Worm (Caenorhabditis elegans): ENCODE data around the gene C50F7.6.

Gene C50F7.6

DNA sequence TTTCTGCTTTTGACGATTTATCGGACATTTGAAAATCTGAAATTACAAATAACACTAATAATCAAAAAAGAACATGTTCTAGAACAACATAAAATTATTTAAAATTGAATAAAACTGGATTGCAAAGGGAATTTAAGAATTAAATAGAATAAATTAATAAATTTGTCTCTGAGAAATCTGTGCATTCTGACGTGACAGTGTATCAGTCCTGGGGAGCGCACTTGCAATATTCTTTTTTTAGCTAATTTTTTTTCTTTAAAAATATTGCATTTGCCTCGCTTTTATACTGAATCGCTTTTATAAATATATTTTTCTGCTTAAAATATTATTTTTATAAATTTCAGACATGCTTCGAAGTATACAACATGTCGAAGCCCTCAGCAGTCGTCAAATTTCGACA lies 13.3 kb downstream of the C50F7.6 start, which contains the start of the genes mrpl-1, emc-6 and mrps-24:
TSS of gene mrpl-1 (minus strand) at position 1 of the 400 bp plus-strand sequence.
TSS of gene emc-6 (minus strand) at position 36 of the 400 bp plus-strand sequence.
TSS of gene mrps-24 (plus strand) at position 345 of the 400 bp plus-strand sequence.
- TF ChIP-seq F13C5.2 (tag; optimal IDR thresholded peaks at IDR 0.05) (peak; percentile 27), tbx-11 (GFP tag; IDR thresholded peaks at IDR 0.05) (no peak)

DNA sequence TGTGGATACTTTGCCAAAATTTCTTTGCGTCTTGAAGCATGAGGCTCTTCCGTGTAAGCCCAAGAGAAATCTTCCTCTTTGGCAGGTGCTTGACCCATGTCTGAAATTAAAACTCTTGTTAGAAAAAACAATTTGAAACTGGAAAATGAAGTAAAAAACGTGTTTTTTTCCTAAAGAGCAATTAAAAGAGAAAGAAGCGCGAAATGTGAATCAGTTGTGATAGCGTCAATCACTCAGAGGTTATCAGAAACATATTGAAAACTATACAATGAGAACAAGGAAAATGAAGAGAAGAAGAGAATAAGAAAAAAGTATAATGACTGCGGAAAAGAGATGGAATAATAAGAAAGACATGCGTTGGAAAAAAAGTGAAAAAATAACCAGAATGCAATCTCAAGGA lies 16.2 kb downstream of the C50F7.6 start, which contains the start of gene F33D4.4:
TSS of gene F33D4.4 (minus strand) at position 101 of the 400 bp plus-strand sequence.
- TF ChIP-seq hmg-4 (GFP tag; optimal IDR thresholded peaks at IDR 0.05) (no peak), ama-1 (optimal IDR thresholded peaks at IDR 0.05) (no peak), ceh-13 (GFP tag; optimal IDR thresholded peaks at IDR 0.05) (no peak), scrt-1 (GFP tag; IDR thresholded peaks at IDR 0.05) (no peak), tra-4 (tag; optimal IDR thresholded peaks at IDR 0.05) (no peak), tbx-11 (GFP tag; IDR thresholded peaks at IDR 0.05) (no peak), hmbx-1 (tag; optimal IDR thresholded peaks at IDR 0.05) (no peak), pes-1 (GFP tag; IDR thresholded peaks at IDR 0.05) (no peak), F13C5.2 (tag; optimal IDR thresholded peaks at IDR 0.05) (no peak), ceh-36 (tag; optimal IDR thresholded peaks at IDR 0.05) (no peak)

DNA sequence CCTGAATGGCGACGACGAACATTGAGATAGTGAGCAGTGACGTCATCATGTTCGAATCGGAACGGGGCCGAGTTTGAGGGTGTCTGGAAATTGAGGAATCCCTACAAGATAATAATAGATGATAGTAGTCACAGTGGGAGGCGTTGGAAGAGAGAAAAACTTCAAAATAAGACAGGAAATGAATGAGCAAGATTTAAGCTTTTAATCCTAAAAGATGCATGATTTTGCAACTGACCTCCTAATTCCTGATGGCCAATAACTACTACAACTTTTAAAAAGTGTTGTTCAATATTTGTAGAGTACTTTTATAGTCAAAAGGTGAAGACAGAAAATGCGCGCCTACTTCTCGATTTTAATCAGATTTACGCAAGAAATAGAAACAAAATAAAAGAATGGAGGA lies 24.7 kb downstream of the C50F7.6 start, which contains the start of gene flp-13:
TSS of gene flp-13 (minus strand) at position 101 of the 400 bp plus-strand sequence.
- no peak for TF ChIP-seq hmbx-1 (tag; optimal IDR thresholded peaks at IDR 0.05)
- TF ChIP-seq aly-1 (tag; optimal IDR thresholded peaks at IDR 0.05), result no peak
- no peak for TF ChIP-seq scrt-1 (GFP tag; IDR thresholded peaks at IDR 0.05)
- TF ChIP-seq tra-4 (tag; optimal IDR thresholded peaks at IDR 0.05), result no peak
- TF ChIP-seq ceh-13 (GFP tag; optimal IDR thresholded peaks at IDR 0.05), result no peak
- TF ChIP-seq hmg-4 (GFP tag; optimal IDR thresholded peaks at IDR 0.05), result no peak
- no peak for TF ChIP-seq ceh-36 (tag; optimal IDR thresholded peaks at IDR 0.05)
- TF ChIP-seq hnd-1 (tag; optimal IDR thresholded peaks at IDR 0.05), result no peak
- no peak for TF ChIP-seq ama-1 (optimal IDR thresholded peaks at IDR 0.05)
- no peak for TF ChIP-seq flt-1 (GFP tag; IDR thresholded peaks at IDR 0.05)
- TF ChIP-seq ets-7 (tag; optimal IDR thresholded peaks at IDR 0.05), result no peak
- TF ChIP-seq sea-1 (GFP tag; conservative IDR thresholded peaks at IDR 0.05), result no peak
- no peak for TF ChIP-seq F13C5.2 (tag; optimal IDR thresholded peaks at IDR 0.05)
- TF ChIP-seq tbx-11 (GFP tag; IDR thresholded peaks at IDR 0.05), result no peak
- TF ChIP-seq tbx-37 (GFP tag; conservative IDR thresholded peaks at IDR 0.05), result no peak
- TF ChIP-seq B0310.2 (tag; optimal IDR thresholded peaks at IDR 0.05), result no peak
- TF ChIP-seq pes-1 (GFP tag; IDR thresholded peaks at IDR 0.05), result no peak

DNA sequence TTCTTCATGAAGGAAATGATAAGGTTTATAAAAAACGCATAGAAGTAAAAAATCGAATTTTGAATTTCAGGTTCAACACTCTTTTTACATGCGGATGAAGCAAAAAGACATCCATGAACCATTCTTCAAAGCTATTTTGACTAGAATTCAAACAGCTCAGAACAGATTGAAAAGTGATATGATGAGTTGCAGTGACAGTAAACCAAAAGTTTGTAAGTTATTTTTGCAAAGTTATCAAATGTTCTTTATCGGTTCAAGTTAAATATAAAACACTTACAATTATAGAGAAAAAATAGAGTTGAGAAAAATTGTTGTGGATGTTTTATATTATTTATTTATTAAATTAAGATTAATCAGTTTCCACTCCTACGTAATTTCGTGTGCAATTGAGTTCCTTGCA lies 30.5 kb downstream of the C50F7.6 start:
- TF ChIP-seq tra-4 (tag; optimal IDR thresholded peaks at IDR 0.05) (no peak), aly-1 (tag; optimal IDR thresholded peaks at IDR 0.05) (no peak), B0310.2 (tag; optimal IDR thresholded peaks at IDR 0.05) (no peak), ets-7 (tag; optimal IDR thresholded peaks at IDR 0.05) (no peak), flt-1 (GFP tag; IDR thresholded peaks at IDR 0.05) (no peak), sea-1 (GFP tag; conservative IDR thresholded peaks at IDR 0.05) (no peak), tbx-11 (GFP tag; IDR thresholded peaks at IDR 0.05) (no peak), hmg-4 (GFP tag; optimal IDR thresholded peaks at IDR 0.05) (no peak), scrt-1 (GFP tag; IDR thresholded peaks at IDR 0.05) (no peak), ama-1 (optimal IDR thresholded peaks at IDR 0.05) (no peak), hmbx-1 (tag; optimal IDR thresholded peaks at IDR 0.05) (no peak), pes-1 (GFP tag; IDR thresholded peaks at IDR 0.05) (no peak), F13C5.2 (tag; optimal IDR thresholded peaks at IDR 0.05) (no peak), hnd-1 (tag; optimal IDR thresholded peaks at IDR 0.05) (no peak), ceh-36 (tag; optimal IDR thresholded peaks at IDR 0.05) (no peak), ceh-13 (GFP tag; optimal IDR thresholded peaks at IDR 0.05) (no peak), tbx-37 (GFP tag; conservative IDR thresholded peaks at IDR 0.05) (no peak)

DNA sequence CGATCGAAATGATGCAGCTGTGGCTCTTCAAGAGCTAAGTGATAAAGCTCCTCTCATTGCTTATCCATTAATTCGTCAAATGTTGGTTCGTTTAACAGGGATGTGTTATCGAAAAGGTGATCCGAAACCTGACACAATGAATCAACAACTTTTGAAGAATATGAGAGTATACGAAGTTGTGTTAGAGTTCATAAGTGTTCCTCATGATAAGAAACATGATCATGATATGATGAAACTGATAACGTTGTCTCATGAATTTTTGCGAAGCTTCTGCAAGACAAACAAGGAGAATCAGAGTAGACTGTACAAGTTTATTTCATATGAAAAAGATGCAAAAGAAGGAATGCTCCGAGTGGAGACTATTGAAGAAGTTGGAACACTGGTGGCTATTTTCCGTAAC lies 33.7 kb downstream of the C50F7.6 start:
- no peak for TF ChIP-seq sea-1 (GFP tag; conservative IDR thresholded peaks at IDR 0.05)
- no peak for TF ChIP-seq ceh-36 (tag; optimal IDR thresholded peaks at IDR 0.05)
- TF ChIP-seq pes-1 (GFP tag; IDR thresholded peaks at IDR 0.05), result no peak
- no peak for TF ChIP-seq hnd-1 (tag; optimal IDR thresholded peaks at IDR 0.05)
- TF ChIP-seq tra-4 (tag; optimal IDR thresholded peaks at IDR 0.05), result no peak
- no peak for TF ChIP-seq tbx-37 (GFP tag; conservative IDR thresholded peaks at IDR 0.05)
- no peak for TF ChIP-seq tbx-11 (GFP tag; IDR thresholded peaks at IDR 0.05)
- no peak for TF ChIP-seq flt-1 (GFP tag; IDR thresholded peaks at IDR 0.05)
- TF ChIP-seq F13C5.2 (tag; optimal IDR thresholded peaks at IDR 0.05), result no peak
- no peak for TF ChIP-seq scrt-1 (GFP tag; IDR thresholded peaks at IDR 0.05)
- TF ChIP-seq ceh-13 (GFP tag; optimal IDR thresholded peaks at IDR 0.05), result no peak
- TF ChIP-seq ets-7 (tag; optimal IDR thresholded peaks at IDR 0.05), result no peak
- no peak for TF ChIP-seq ama-1 (optimal IDR thresholded peaks at IDR 0.05)
- TF ChIP-seq B0310.2 (tag; optimal IDR thresholded peaks at IDR 0.05), result no peak
- no peak for TF ChIP-seq aly-1 (tag; optimal IDR thresholded peaks at IDR 0.05)
- no peak for TF ChIP-seq hmbx-1 (tag; optimal IDR thresholded peaks at IDR 0.05)
- TF ChIP-seq hmg-4 (GFP tag; optimal IDR thresholded peaks at IDR 0.05), result no peak

DNA sequence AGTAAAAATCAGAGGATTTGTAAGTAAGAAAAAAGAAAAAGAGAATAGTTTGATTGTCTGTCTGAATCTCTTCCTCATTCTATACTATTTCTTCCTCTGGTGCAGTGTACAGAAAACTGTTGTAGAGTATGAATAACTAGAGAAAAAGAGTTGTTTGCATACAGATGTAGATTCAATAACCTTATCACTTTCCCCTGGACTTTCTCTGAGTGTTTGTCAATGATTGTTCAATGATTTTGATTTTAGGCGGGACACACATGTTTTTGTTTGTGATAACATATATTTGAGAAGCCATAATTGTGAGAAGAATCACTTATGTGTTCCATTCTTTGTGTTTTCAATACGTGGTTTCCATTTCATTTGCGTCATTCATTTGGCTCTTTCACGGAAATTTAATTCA lies 43.9 kb downstream of the C50F7.6 start:
- TF ChIP-seq flt-1 (GFP tag; IDR thresholded peaks at IDR 0.05) (no peak), hmbx-1 (tag; optimal IDR thresholded peaks at IDR 0.05) (no peak), tra-4 (tag; optimal IDR thresholded peaks at IDR 0.05) (no peak)

DNA sequence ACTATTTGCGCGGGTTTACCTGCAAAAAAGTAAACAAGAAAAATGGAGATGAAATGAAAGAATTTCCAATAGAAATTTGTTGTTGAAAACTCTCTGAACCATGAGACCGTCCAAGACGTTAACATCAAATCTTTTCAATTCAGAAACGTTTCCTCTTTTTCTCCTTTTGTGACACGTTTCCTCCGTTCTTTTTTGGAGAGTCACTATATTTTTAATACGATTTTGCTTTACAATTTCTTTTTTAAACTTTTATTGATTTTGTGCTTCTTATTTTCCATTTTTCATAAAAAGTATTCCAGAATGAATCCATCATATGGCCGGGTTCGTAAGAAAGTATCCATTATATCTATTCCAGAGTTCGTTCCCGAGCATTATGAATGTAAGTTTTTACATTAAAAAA lies 48.1 kb downstream of the C50F7.6 start, which contains the start of gene itr-1:
TSS of gene itr-1 (plus strand) at position 301 of the 400 bp plus-strand sequence.
- TF ChIP-seq B0310.2 (tag; optimal IDR thresholded peaks at IDR 0.05) (no peak), flt-1 (GFP tag; IDR thresholded peaks at IDR 0.05) (no peak), hmbx-1 (tag; optimal IDR thresholded peaks at IDR 0.05) (no peak), pes-1 (GFP tag; IDR thresholded peaks at IDR 0.05) (no peak), hmg-4 (GFP tag; optimal IDR thresholded peaks at IDR 0.05) (no peak), sea-1 (GFP tag; conservative IDR thresholded peaks at IDR 0.05) (no peak), ceh-13 (GFP tag; optimal IDR thresholded peaks at IDR 0.05) (no peak), ceh-36 (tag; optimal IDR thresholded peaks at IDR 0.05) (no peak), hnd-1 (tag; optimal IDR thresholded peaks at IDR 0.05) (no peak), ama-1 (optimal IDR thresholded peaks at IDR 0.05) (no peak), aly-1 (tag; optimal IDR thresholded peaks at IDR 0.05) (no peak), tbx-11 (GFP tag; IDR thresholded peaks at IDR 0.05) (no peak), ets-7 (tag; optimal IDR thresholded peaks at IDR 0.05) (no peak), tbx-37 (GFP tag; conservative IDR thresholded peaks at IDR 0.05) (no peak), F13C5.2 (tag; optimal IDR thresholded peaks at IDR 0.05) (no peak), tra-4 (tag; optimal IDR thresholded peaks at IDR 0.05) (no peak), scrt-1 (GFP tag; IDR thresholded peaks at IDR 0.05) (no peak)
